Worm (Caenorhabditis elegans) whole organism, L3 larva: ENCODE measurements around the gene hmp-1.
A peak's percentile ranks its signal among the peaks of the same experiment; 100 is the strongest.

Source experiments
- R02D3.7 ChIP-seq: fragments of 150-350 bp; optimal IDR thresholded peaks from 2 replicates; lab custom pipeline; 2014; ENCODE audit warnings: missing biosample characterization, missing genetic modification characterization
- ama-1 ChIP-seq: fragments of 150-350 bp; optimal IDR thresholded peaks from 2 replicates; lab custom pipeline; 2018
- ceh-28 ChIP-seq: fragments of 150-350 bp; optimal IDR thresholded peaks from 2 replicates; lab custom pipeline; 2014; ENCODE audit warnings: missing biosample characterization, missing genetic modification reagents, missing genetic modification characterization
- ceh-9 ChIP-seq: sonication (generic microtip); optimal IDR thresholded peaks from 2 replicates; lab custom pipeline; 2018; ENCODE audit warnings: missing biosample characterization, missing genetic modification characterization
- egl-27 ChIP-seq: sonication (generic microtip); optimal IDR thresholded peaks from 4 replicates; lab custom pipeline; 2017; ENCODE audit warnings: missing biosample characterization, missing genetic modification reagents, missing genetic modification characterization
- egl-5 ChIP-seq: fragments of 150-350 bp; optimal IDR thresholded peaks from 2 replicates; lab custom pipeline; 2017; ENCODE audit warnings: missing biosample characterization, missing genetic modification reagents, missing genetic modification characterization, inconsistent platforms
- elt-1 ChIP-seq: fragments of 150-350 bp; optimal IDR thresholded peaks from 2 replicates; lab custom pipeline; 2014; ENCODE audit warnings: missing biosample characterization, missing genetic modification characterization
- elt-2 ChIP-seq: sonication (generic microtip); optimal IDR thresholded peaks from 2 replicates; lab custom pipeline; 2016; ENCODE audit warnings: missing genetic modification reagents, mild to moderate bottlenecking, missing genetic modification characterization, missing compliant biosample characterization
- elt-3 ChIP-seq, 3 experiments: fragments of 150-350 bp in 1 of 3; sonication (generic microtip) in 2 of 3; optimal IDR thresholded peaks; 2 replicates in 2 of 3; 4 replicates in 1 of 3; lab custom pipeline; 2014 to 2017; ENCODE audit warnings: missing biosample characterization in 3 of 3, missing genetic modification characterization in 3 of 3
- eor-1 ChIP-seq, 2 experiments: fragments of 150-350 bp; optimal IDR thresholded peaks; 2 replicates each; lab custom pipeline; 2014 to 2018; ENCODE audit warnings: missing biosample characterization in 2 of 2, missing genetic modification characterization in 2 of 2
- fos-1 ChIP-seq: fragments of 150-350 bp; optimal IDR thresholded peaks from 2 replicates; lab custom pipeline; 2014; ENCODE audit warnings: missing biosample characterization, missing genetic modification characterization
- hmg-11 ChIP-seq: sonication (generic microtip); optimal IDR thresholded peaks from 2 replicates; lab custom pipeline; 2016; ENCODE audit warnings: missing genetic modification characterization, missing compliant biosample characterization
- jun-1 ChIP-seq: fragments of 150-350 bp; optimal IDR thresholded peaks from 2 replicates; lab custom pipeline; 2014; ENCODE audit warnings: missing biosample characterization, missing genetic modification reagents, missing genetic modification characterization
- lin-15B ChIP-seq: fragments of 150-350 bp; optimal IDR thresholded peaks from 2 replicates; lab custom pipeline; 2014; ENCODE audit warnings: missing biosample characterization, missing genetic modification characterization
- lin-39 ChIP-seq: fragments of 150-350 bp; optimal IDR thresholded peaks from 2 replicates; lab custom pipeline; 2018; ENCODE audit warnings: missing biosample characterization, missing genetic modification reagents, missing genetic modification characterization
- lsy-12 ChIP-seq: sonication (generic microtip); optimal IDR thresholded peaks from 2 replicates; lab custom pipeline; 2016; ENCODE audit warnings: mild to moderate bottlenecking, missing genetic modification characterization, missing compliant biosample characterization
- mdl-1 ChIP-seq: fragments of 150-350 bp; optimal IDR thresholded peaks from 2 replicates; lab custom pipeline; 2014; ENCODE audit warnings: missing biosample characterization, missing genetic modification characterization
- nfya-1 ChIP-seq: sonication (generic microtip); optimal IDR thresholded peaks from 2 replicates; lab custom pipeline; 2017; ENCODE audit warnings: missing genetic modification characterization, mild to moderate bottlenecking, missing compliant biosample characterization, antibody characterized with exemption, moderate library complexity; ENCODE audit not compliant: insufficient read depth
- nhr-12 ChIP-seq: fragments of 150-350 bp; optimal IDR thresholded peaks from 2 replicates; lab custom pipeline; 2014; ENCODE audit warnings: missing biosample characterization, missing genetic modification characterization
- nhr-23 ChIP-seq: fragments of 150-350 bp; optimal IDR thresholded peaks from 2 replicates; lab custom pipeline; 2014; ENCODE audit warnings: missing biosample characterization, missing genetic modification reagents, missing genetic modification characterization
- nhr-237 ChIP-seq: fragments of 150-350 bp; optimal IDR thresholded peaks from 2 replicates; lab custom pipeline; 2014; ENCODE audit warnings: missing biosample characterization, missing genetic modification characterization
- nhr-25 ChIP-seq: sonication (generic microtip); optimal IDR thresholded peaks from 2 replicates; lab custom pipeline; 2017; ENCODE audit warnings: missing biosample characterization, missing genetic modification characterization
- nhr-28 ChIP-seq: fragments of 150-350 bp; optimal IDR thresholded peaks from 2 replicates; lab custom pipeline; 2014; ENCODE audit warnings: missing biosample characterization, missing genetic modification characterization
- nhr-43 ChIP-seq: sonication (generic microtip); optimal IDR thresholded peaks from 2 replicates; lab custom pipeline; 2016; ENCODE audit warnings: mild to moderate bottlenecking, missing genetic modification characterization, missing compliant biosample characterization; ENCODE audit not compliant: poor library complexity, severe bottlenecking
- nhr-67 ChIP-seq: fragments of 150-350 bp; optimal IDR thresholded peaks from 2 replicates; lab custom pipeline; 2014; ENCODE audit warnings: missing biosample characterization, missing genetic modification characterization
- pha-4 ChIP-seq: fragments of 150-350 bp; optimal IDR thresholded peaks from 2 replicates; lab custom pipeline; 2014; ENCODE audit warnings: missing biosample characterization, missing genetic modification reagents, missing genetic modification characterization
- pqm-1 ChIP-seq: fragments of 150-350 bp; optimal IDR thresholded peaks from 2 replicates; lab custom pipeline; 2017; ENCODE audit warnings: missing biosample characterization, missing genetic modification characterization, inconsistent platforms
- tbx-2 ChIP-seq: sonication (generic microtip); optimal IDR thresholded peaks from 2 replicates; lab custom pipeline; 2016; ENCODE audit warnings: mild to moderate bottlenecking, missing genetic modification characterization, missing compliant biosample characterization
- unc-39 ChIP-seq: sonication (generic microtip); optimal IDR thresholded peaks from 4 replicates; lab custom pipeline; 2017; ENCODE audit warnings: missing biosample characterization, missing genetic modification characterization
- unc-62 ChIP-seq: fragments of 150-350 bp; sonication (generic microtip); optimal IDR thresholded peaks from 4 replicates; lab custom pipeline; 2014; ENCODE audit warnings: missing biosample characterization, missing genetic modification reagents, missing genetic modification characterization

Gene hmp-1

ce11 chrV:11859082-11859858 is 13.6 kb downstream of the hmp-1 start (continued):
- peak; percentile 86 for TF ChIP-seq elt-2 (tag; lab: Kevin White, UChicago)
- TF ChIP-seq ceh-9 (tag; lab: Kevin White, UChicago): no peak
- TF ChIP-seq mdl-1 (tag; lab: Kevin White, UChicago): peak; percentile 37
- peak; percentile 11 for TF ChIP-seq nfya-1
- TF ChIP-seq R02D3.7 (tag; lab: Kevin White, UChicago): no peak
- TF ChIP-seq jun-1 (tag; lab: Kevin White, UChicago): no peak
- no peak for TF ChIP-seq nhr-67 (tag; lab: Kevin White, UChicago)
- TF ChIP-seq ama-1 (lab: Kevin White, UChicago): no peak
- TF ChIP-seq elt-3 (tag; optimal IDR thresholded peaks at IDR 0.05; lab: Kevin White, UChicago): peak in 1 of 3 experiments; percentile 41
- TF ChIP-seq unc-39 (tag; lab: Kevin White, UChicago): no peak

ce11 chrV:11860375-11860774 is 14.7 kb downstream of the hmp-1 start, which contains the start of gene R13H4.5:
Gene R13H4.5, plus strand, starts transcription at chrV:11860675.
- TF ChIP-seq hmg-11 (tag; lab: Kevin White, UChicago) (no peak), egl-27 (tag; lab: Kevin White, UChicago) (no peak), nhr-237 (tag; lab: Kevin White, UChicago) (no peak), nhr-25 (no peak)
- TF ChIP-seq, all 47 proteins: peak for 0

- TF ChIP-seq pha-4 (tag; lab: Kevin White, UChicago): peak; percentile 36
- TF ChIP-seq mdl-1 (tag; lab: Kevin White, UChicago): no peak
- TF ChIP-seq egl-5 (tag; lab: Kevin White, UChicago): no peak
- no peak for TF ChIP-seq ceh-28 (tag; lab: Kevin White, UChicago)
- TF ChIP-seq elt-2 (tag; lab: Kevin White, UChicago): peak; percentile 36
- peak; percentile 58 for TF ChIP-seq pqm-1 (tag; lab: Kevin White, UChicago)
- peak; percentile 52 for TF ChIP-seq jun-1 (tag; lab: Kevin White, UChicago)
These were observed 16.3 kb downstream of the hmp-1 start for ce11 chrV:11861880-11862544.

- peak; percentile 20 for TF ChIP-seq pha-4 (tag; lab: Kevin White, UChicago)
- no peak for TF ChIP-seq lsy-12
- TF ChIP-seq ama-1 (lab: Kevin White, UChicago): no peak
- no peak for TF ChIP-seq nhr-23
- TF ChIP-seq lin-15B (tag; lab: Kevin White, UChicago): no peak
- TF ChIP-seq egl-27 (tag; lab: Kevin White, UChicago): no peak
- TF ChIP-seq nhr-12: no peak
These were observed 17.1 kb downstream of the hmp-1 start, which contains the start of gene R13H4.6 for ce11 chrV:11862817-11863216. Gene R13H4.6, plus strand, starts transcription at chrV:11863117.

ce11 chrV:11868142-11868541 is 22.5 kb downstream of the hmp-1 start, which contains the start of gene R13H4.7:
Gene R13H4.7, minus strand, starts transcription at chrV:11868242.
- TF ChIP-seq hmg-11 (tag; lab: Kevin White, UChicago) (no peak), nhr-43 (no peak), nhr-67 (tag; lab: Kevin White, UChicago) (no peak), R02D3.7 (tag; lab: Kevin White, UChicago) (no peak), unc-62 (GFP tag; lab: Kevin White, UChicago) (no peak), ceh-28 (tag; lab: Kevin White, UChicago) (no peak), nhr-28 (tag; lab: Kevin White, UChicago) (no peak), ama-1 (lab: Kevin White, UChicago) (no peak)
- TF ChIP-seq, all 47 proteins: peak for 0

- no peak for TF ChIP-seq ceh-9 (tag; lab: Kevin White, UChicago)
- TF ChIP-seq tbx-2 (tag; lab: Kevin White, UChicago): no peak
- no peak for TF ChIP-seq lin-39 (tag; lab: Kevin White, UChicago)
- no peak for TF ChIP-seq eor-1 (tag; optimal IDR thresholded peaks at IDR 0.05; lab: Kevin White, UChicago)
- no peak for TF ChIP-seq fos-1 (tag; lab: Kevin White, UChicago)
- no peak for TF ChIP-seq elt-2 (tag; lab: Kevin White, UChicago)
- TF ChIP-seq nhr-43: no peak
- no peak for TF ChIP-seq elt-1 (tag; lab: Kevin White, UChicago)
- no peak for TF ChIP-seq R02D3.7 (tag; lab: Kevin White, UChicago)
- no peak for TF ChIP-seq mdl-1 (tag; lab: Kevin White, UChicago)
These were observed 29.4 kb downstream of the hmp-1 start, which contains the start of gene sulp-4 for ce11 chrV:11875060-11875459. Gene sulp-4, plus strand, starts transcription at chrV:11875360.
